Worm (Caenorhabditis elegans): ENCODE data around the gene H38K22.9.
A peak's percentile ranks its signal among the peaks of the same experiment; 100 is the strongest.

DNA sequence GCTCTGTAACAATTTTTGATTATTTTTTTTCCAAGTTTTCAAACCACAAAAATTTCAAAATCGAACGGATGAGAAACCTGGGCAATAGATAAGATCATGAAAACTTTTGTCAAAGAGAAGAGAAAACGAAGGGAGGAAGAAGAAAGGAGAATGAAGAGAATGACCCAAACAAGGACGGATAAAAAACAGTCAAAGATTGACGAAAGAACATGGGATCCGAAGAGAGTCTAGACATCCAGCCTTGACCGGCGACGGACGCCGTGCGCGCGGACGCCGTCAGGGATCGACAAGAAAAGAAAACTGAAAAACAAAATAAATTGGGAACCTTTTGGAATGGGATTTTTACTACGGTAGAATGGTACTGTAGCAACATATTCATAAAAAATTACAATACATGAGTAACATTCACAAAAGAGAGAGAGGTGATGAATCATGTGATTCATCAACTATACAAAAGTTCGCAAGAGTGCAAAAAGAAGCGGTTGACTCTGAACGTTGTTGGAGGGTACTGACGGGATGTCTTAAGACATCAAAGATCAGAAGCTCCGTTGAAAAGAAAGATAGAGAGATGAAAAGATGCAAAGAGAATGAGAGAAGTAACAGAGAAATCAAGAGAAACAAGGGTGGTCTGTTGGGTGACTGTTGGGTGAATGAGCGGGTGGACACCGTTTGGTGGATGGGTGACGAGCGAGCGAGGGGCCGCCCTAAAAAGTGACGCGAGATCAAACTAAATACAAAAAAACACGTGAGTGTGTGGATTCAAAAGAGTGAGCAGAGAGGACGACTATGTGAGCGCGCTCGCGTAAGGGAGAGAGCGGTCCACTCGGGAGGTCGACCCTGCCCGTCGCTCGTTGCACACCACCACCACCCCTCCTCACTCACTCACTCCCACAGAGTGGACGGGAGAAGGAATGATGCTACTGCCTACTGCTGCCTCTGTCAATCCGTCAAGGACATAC is 43.5 kb upstream of the H38K22.9 start, which contains the start of gene sup-26:
- TF ChIP-seq pha-4 (tag; optimal IDR thresholded peaks at IDR 0.05) (peak; percentile 38), ztf-11 (tag; optimal IDR thresholded peaks at IDR 0.05) (no peak), aly-2 (tag; optimal IDR thresholded peaks at IDR 0.05) (no peak), mdl-1 (tag; optimal IDR thresholded peaks at IDR 0.05) (peak; percentile 2), lin-39 (tag; optimal IDR thresholded peaks at IDR 0.05) (peak; percentile 23), ceh-9 (tag; optimal IDR thresholded peaks at IDR 0.05) (no peak)
